Fruit fly (Drosophila melanogaster) whole organism, embryonic: ENCODE measurements around the gene mRpL39.

Experiments used
- ATbp ChIP-seq: fragments of 200-800 bp; sonication (Bioruptor generic); optimal IDR thresholded peaks from 2 replicates; lab custom pipeline; 2017; ENCODE audit warnings: missing biosample characterization, mild to moderate bottlenecking, missing genetic modification characterization, missing genetic modification reagents
- Awh ChIP-seq: fragments of 200-800 bp; sonication (Bioruptor generic); IDR thresholded peaks from 2 replicates; pipeline ENCODE4, ENCODE4 v1.3.6; 2022; ENCODE audit warnings: missing biosample characterization, missing genetic modification characterization
- CG10274 ChIP-seq: fragments of 200-800 bp; sonication (Bioruptor generic); optimal IDR thresholded peaks from 3 replicates; lab custom pipeline; 2017; ENCODE audit warnings: missing biosample characterization, mild to moderate bottlenecking, missing genetic modification characterization
- CG12071 ChIP-seq: fragments of 200-800 bp; sonication (Bioruptor generic); optimal IDR thresholded peaks from 3 replicates; lab custom pipeline; 2018; ENCODE audit warnings: missing biosample characterization, mild to moderate bottlenecking, missing genetic modification characterization
- CG12155 ChIP-seq: fragments of 200-800 bp; sonication (Bioruptor generic); optimal IDR thresholded peaks from 3 replicates; lab custom pipeline; 2016; ENCODE audit warnings: missing biosample characterization, missing genetic modification characterization
- CG16779 ChIP-seq: fragments of 200-800 bp; sonication (Bioruptor generic); IDR thresholded peaks from 2 replicates; pipeline ENCODE4 v1.3.6; 2022; ENCODE audit warnings: missing biosample characterization, missing genetic modification characterization
- CG17829 ChIP-seq: fragments of 200-800 bp; optimal IDR thresholded peaks from 2 replicates; lab custom pipeline; 2019; ENCODE audit warnings: missing biosample characterization, mild to moderate bottlenecking, missing genetic modification characterization, moderate library complexity
- CG18599 ChIP-seq: fragments of 200-800 bp; sonication (Bioruptor generic); optimal IDR thresholded peaks from 3 replicates; lab custom pipeline; 2017; ENCODE audit warnings: missing biosample characterization, missing genetic modification characterization, mild to moderate bottlenecking, moderate library complexity, missing genetic modification reagents
- CG2889 ChIP-seq: fragments of 200-800 bp; sonication (Bioruptor generic); IDR thresholded peaks from 3 replicates; pipeline ENCODE4 v1.3.6; 2022; ENCODE audit warnings: missing biosample characterization, missing genetic modification characterization
- CG32772 ChIP-seq: fragments of 200-800 bp; sonication (Bioruptor generic); IDR thresholded peaks from 2 replicates; pipeline ENCODE4 v1.3.6; 2022; ENCODE audit warnings: missing biosample characterization, missing genetic modification characterization
- CG33557 ChIP-seq: fragments of 200-800 bp; sonication (Bioruptor generic); optimal IDR thresholded peaks from 2 replicates; lab custom pipeline; 2019; ENCODE audit warnings: missing biosample characterization, mild to moderate bottlenecking, missing genetic modification characterization, moderate library complexity
- CG43689 ChIP-seq: fragments of 200-800 bp; sonication (Bioruptor generic); IDR thresholded peaks from 2 replicates; pipeline ENCODE4 v1.3.6; 2022; ENCODE audit warnings: missing biosample characterization, missing genetic modification characterization
- CG8281 ChIP-seq: fragments of 200-800 bp; sonication (Bioruptor generic); optimal IDR thresholded peaks from 2 replicates; lab custom pipeline; 2018; ENCODE audit warnings: missing biosample characterization, mild to moderate bottlenecking, missing genetic modification characterization, moderate library complexity
- CG9215 ChIP-seq: fragments of 200-800 bp; sonication (Bioruptor generic); IDR thresholded peaks from 2 replicates; pipeline ENCODE4 v1.3.6; 2022; ENCODE audit warnings: missing biosample characterization, missing genetic modification characterization
- D19B ChIP-seq: fragments of 200-800 bp; sonication (Bioruptor generic); optimal IDR thresholded peaks from 2 replicates; lab custom pipeline; 2017; ENCODE audit warnings: missing biosample characterization, mild to moderate bottlenecking, missing genetic modification characterization
- Dp ChIP-seq: fragments of 200-800 bp; sonication (Bioruptor generic); optimal IDR thresholded peaks from 2 replicates; lab custom pipeline; 2018; ENCODE audit warnings: missing biosample characterization, mild to moderate bottlenecking, missing genetic modification characterization, moderate library complexity
- Dref ChIP-seq: fragments of 200-800 bp; sonication (Bioruptor generic); IDR thresholded peaks from 2 replicates; pipeline ENCODE4 v1.3.6; 2022; ENCODE audit warnings: missing biosample characterization, missing genetic modification characterization
- Eip74EF ChIP-seq, 2 experiments: fragments of 200-800 bp in 1 of 2; fragments of >200 bp in 1 of 2; sonication (Bioruptor generic) in 1 of 2; optimal IDR thresholded peaks; 2 replicates each; lab custom pipeline; 2017 to 2019; ENCODE audit warnings: missing biosample characterization in 2 of 2, missing genetic modification characterization in 2 of 2, mild to moderate bottlenecking in 1 of 2, moderate library complexity in 1 of 2
- Fer1 ChIP-seq: fragments of 200-800 bp; sonication (Bioruptor generic); optimal IDR thresholded peaks from 2 replicates; lab custom pipeline; 2017; ENCODE audit warnings: missing biosample characterization, mild to moderate bottlenecking, missing genetic modification characterization
- HLH4C ChIP-seq: fragments of 200-800 bp; sonication (Bioruptor generic); IDR thresholded peaks from 3 replicates; pipeline ENCODE4 v1.3.6; 2022; ENCODE audit warnings: missing biosample characterization, missing genetic modification characterization; ENCODE audit not compliant: partially characterized antibody
- Lpt ChIP-seq: fragments of >200 bp; optimal IDR thresholded peaks from 2 replicates; lab custom pipeline; 2018; ENCODE audit warnings: missing biosample characterization, missing genetic modification characterization
- Mes4 ChIP-seq: fragments of 200-800 bp; sonication (Bioruptor generic); optimal IDR thresholded peaks from 2 replicates; lab custom pipeline; 2016; ENCODE audit warnings: missing biosample characterization, missing genetic modification characterization
- NC2α ChIP-seq: fragments of 200-800 bp; sonication (Bioruptor generic); optimal IDR thresholded peaks from 2 replicates; lab custom pipeline; 2016; ENCODE audit warnings: missing biosample characterization, missing genetic modification characterization
- NfI ChIP-seq: fragments of 200-800 bp; sonication (Bioruptor generic); optimal IDR thresholded peaks from 3 replicates; lab custom pipeline; 2018; ENCODE audit warnings: missing biosample characterization, mild to moderate bottlenecking, missing genetic modification characterization, moderate library complexity
- Rx ChIP-seq: fragments of 200-800 bp; sonication (Bioruptor generic); IDR thresholded peaks from 2 replicates; pipeline ENCODE4 v1.3.6; 2022; ENCODE audit warnings: missing biosample characterization, missing genetic modification characterization
- Sin3A ChIP-seq: fragments of >200 bp; optimal IDR thresholded peaks from 2 replicates; lab custom pipeline; 2018
- TFAM ChIP-seq: fragments of 200-800 bp; sonication (Bioruptor generic); optimal IDR thresholded peaks from 2 replicates; lab custom pipeline; 2017; ENCODE audit warnings: missing biosample characterization, missing genetic modification characterization, inconsistent platforms
- Trl ChIP-seq, 3 experiments: fragments of >200 bp in 2 of 3; fragments of 200-800 bp in 1 of 3; sonication (Bioruptor generic) in 1 of 3; optimal IDR thresholded peaks; 2 replicates in 1 of 3; 3 replicates in 2 of 3; lab custom pipeline; 2016 to 2017; ENCODE audit warnings: missing biosample characterization in 1 of 3, missing genetic modification characterization in 1 of 3
- al ChIP-seq: fragments of 200-800 bp; sonication (Bioruptor generic); IDR thresholded peaks from 2 replicates; pipeline ENCODE4 v1.3.6; 2022; ENCODE audit warnings: missing biosample characterization, missing genetic modification characterization
- bab2 ChIP-seq: fragments of 200-800 bp; sonication (Bioruptor generic); optimal IDR thresholded peaks from 2 replicates; lab custom pipeline; 2016; ENCODE audit warnings: missing biosample characterization, missing genetic modification characterization
- bbx ChIP-seq: fragments of 200-800 bp; sonication (Bioruptor generic); IDR thresholded peaks from 2 replicates; pipeline ENCODE4 v1.3.6; 2022; ENCODE audit warnings: missing biosample characterization, missing genetic modification characterization; ENCODE audit not compliant: partially characterized antibody
- cwo ChIP-seq: fragments of 200-800 bp; sonication (Bioruptor generic); optimal IDR thresholded peaks from 3 replicates; lab custom pipeline; 2017; ENCODE audit warnings: missing biosample characterization, missing genetic modification characterization, mild to moderate bottlenecking, moderate library complexity, missing genetic modification reagents
- emc ChIP-seq: fragments of 200-800 bp; sonication (Bioruptor generic); optimal IDR thresholded peaks from 2 replicates; lab custom pipeline; 2016; ENCODE audit warnings: missing biosample characterization, missing genetic modification characterization
- esg ChIP-seq: fragments of 200-800 bp; sonication (Bioruptor generic); conservative IDR thresholded peaks from 2 replicates; pipeline ENCODE4 v1.3.6; 2022; ENCODE audit warnings: missing biosample characterization, missing genetic modification characterization
- exex ChIP-seq: fragments of 200-800 bp; sonication (Bioruptor generic); optimal IDR thresholded peaks from 4 replicates; lab custom pipeline; 2018; ENCODE audit warnings: missing biosample characterization, mild to moderate bottlenecking, missing genetic modification characterization, moderate library complexity
- ftz-f1 ChIP-seq: fragments of 200-800 bp; sonication (Bioruptor generic); optimal IDR thresholded peaks from 2 replicates; lab custom pipeline; 2016; ENCODE audit warnings: missing biosample characterization, missing genetic modification characterization
- gsb ChIP-seq: fragments of 200-800 bp; sonication (Bioruptor generic); IDR thresholded peaks from 2 replicates; pipeline ENCODE4 v1.3.6; 2022; ENCODE audit warnings: missing biosample characterization, missing genetic modification characterization
- insv ChIP-seq, 2 experiments: fragments of 200-800 bp; sonication (Bioruptor generic); optimal IDR thresholded peaks; 3 replicates each; lab custom pipeline; 2016 to 2018; ENCODE audit warnings: missing biosample characterization in 2 of 2, missing genetic modification characterization in 2 of 2
- lola ChIP-seq, 3 experiments: fragments of >200 bp in 2 of 3; fragments of 200-800 bp in 1 of 3; sonication (Bioruptor generic) in 1 of 3; optimal IDR thresholded peaks; 2 replicates each; lab custom pipeline; 2017 to 2019; ENCODE audit warnings: missing biosample characterization in 3 of 3, missing genetic modification characterization in 3 of 3, mild to moderate bottlenecking in 1 of 3, moderate library complexity in 1 of 3
- lov ChIP-seq, 2 experiments: fragments of 200-800 bp in 1 of 2; fragments of >200 bp in 1 of 2; sonication (Bioruptor generic) in 1 of 2; IDR thresholded peaks in 1 of 2; optimal IDR thresholded peaks in 1 of 2; 2 replicates in 1 of 2; 3 replicates in 1 of 2; pipeline versions ENCODE4 v1.3.6 to Lab custom; 2017 to 2022; ENCODE audit warnings: missing biosample characterization in 1 of 2, missing genetic modification characterization in 1 of 2
- luna ChIP-seq: fragments of 200-800 bp; sonication (Bioruptor generic); optimal IDR thresholded peaks from 2 replicates; lab custom pipeline; 2016; ENCODE audit warnings: missing biosample characterization, missing genetic modification characterization
- maf-S ChIP-seq: fragments of 200-800 bp; sonication (Bioruptor generic); optimal IDR thresholded peaks from 2 replicates; lab custom pipeline; 2016; ENCODE audit warnings: missing biosample characterization, missing genetic modification characterization
- nerfin-1 ChIP-seq: fragments of 200-800 bp; sonication (Bioruptor generic); optimal IDR thresholded peaks from 3 replicates; lab custom pipeline; 2019; ENCODE audit warnings: missing biosample characterization, mild to moderate bottlenecking, missing genetic modification characterization, moderate library complexity
- pita ChIP-seq: fragments of 200-800 bp; sonication (Bioruptor generic); optimal IDR thresholded peaks from 2 replicates; lab custom pipeline; 2017; ENCODE audit warnings: missing biosample characterization, mild to moderate bottlenecking, missing genetic modification characterization
- pum ChIP-seq: fragments of 200-800 bp; sonication (Bioruptor generic); optimal IDR thresholded peaks from 2 replicates; lab custom pipeline; 2016; ENCODE audit warnings: missing biosample characterization, missing genetic modification characterization
- schlank ChIP-seq: fragments of 200-800 bp; sonication (Bioruptor generic); optimal IDR thresholded peaks from 2 replicates; lab custom pipeline; 2018; ENCODE audit warnings: missing biosample characterization, mild to moderate bottlenecking, missing genetic modification characterization
- slou ChIP-seq: fragments of 200-800 bp; sonication (Bioruptor generic); optimal IDR thresholded peaks from 3 replicates; lab custom pipeline; 2016; ENCODE audit warnings: missing biosample characterization, missing genetic modification characterization
- vfl ChIP-seq: fragments of 200-800 bp; sonication (Bioruptor generic); optimal IDR thresholded peaks from 2 replicates; lab custom pipeline; 2016; ENCODE audit warnings: missing biosample characterization, missing genetic modification characterization

Gene mRpL39

dm6 chr3L:15011638-15012335 is 12.3 kb upstream of the mRpL39 start (continued):
- TF ChIP-seq CG43689 (GFP tag; lab: Robert Waterston, UW) = peak; percentile 9; the same call in 1 of the 2 replicates
- no peak for TF ChIP-seq Mes4
- TF ChIP-seq ATbp (GFP tag; lab: Kevin White, UChicago) = peak; percentile 72
- no peak for TF ChIP-seq schlank (tag; lab: Kevin White, UChicago)
- TF ChIP-seq gsb (GFP tag; lab: Robert Waterston, UW) = peak; percentile 29; the same call in 1 of the 2 replicates
- TF ChIP-seq D19B (GFP tag; lab: Kevin White, UChicago) = peak; percentile 4
- TF ChIP-seq CG18599 (GFP tag; lab: Kevin White, UChicago) = peak; percentile 81
- TF ChIP-seq CG17829 (tag; lab: Kevin White, UChicago) = peak; percentile 88
- peak; percentile 37 for TF ChIP-seq NfI (GFP tag; lab: Kevin White, UChicago)
- peak; percentile 78 for TF ChIP-seq CG33557 (GFP tag; lab: Kevin White, UChicago)
- peak; percentile 65 for TF ChIP-seq Awh (GFP tag; lab: Robert Waterston, UW)
- TF ChIP-seq Dp (GFP tag; lab: Kevin White, UChicago) = no peak
- TF ChIP-seq HLH4C (GFP tag; lab: Robert Waterston, UW) = no peak
- peak; percentile 16 for TF ChIP-seq exex (tag; lab: Kevin White, UChicago)
- TF ChIP-seq al (GFP tag; lab: Robert Waterston, UW) = peak; percentile 38; the same call in 1 of the 2 replicates
- TF ChIP-seq emc (GFP tag; lab: Kevin White, UChicago) = no peak
- TF ChIP-seq Lpt (GFP tag; lab: Kevin White, UChicago) = no peak
- peak; percentile 64 for TF ChIP-seq CG32772 (GFP tag; lab: Robert Waterston, UW)
- no peak for TF ChIP-seq insv (GFP tag; optimal IDR thresholded peaks at IDR 0.05; lab: Kevin White, UChicago)
- TF ChIP-seq ftz-f1 (GFP tag; lab: Kevin White, UChicago) = no peak
- TF ChIP-seq pum (GFP tag; lab: Kevin White, UChicago) = peak; percentile 47
- peak; percentile 47 for TF ChIP-seq CG8281 (tag; lab: Kevin White, UChicago)
- TF ChIP-seq CG10274 (GFP tag; lab: Kevin White, UChicago) = peak; percentile 2
- no peak for TF ChIP-seq CG16779 (GFP tag; lab: Robert Waterston, UW)
- peak; percentile 63 for TF ChIP-seq CG12155 (GFP tag; lab: Kevin White, UChicago)
- TF ChIP-seq Dref (GFP tag; lab: Robert Waterston, UW) = no peak
- TF ChIP-seq slou (GFP tag; lab: Kevin White, UChicago) = peak; percentile 25
- TF ChIP-seq lola (GFP tag; optimal IDR thresholded peaks at IDR 0.05; lab: Kevin White, UChicago) = peak in 1 of 3 experiments; percentile 80
- peak; percentile 41 for TF ChIP-seq CG12071 (GFP tag; lab: Kevin White, UChicago)
- peak in 1 of 2 experiments; percentile 78 for TF ChIP-seq Eip74EF (GFP tag; optimal IDR thresholded peaks at IDR 0.05; lab: Kevin White, UChicago)
- peak; percentile 28; the same call in 1 of the 2 replicates for TF ChIP-seq CG9215 (GFP tag; lab: Robert Waterston, UW)
- TF ChIP-seq vfl (GFP tag; lab: Kevin White, UChicago) = peak; percentile 9
- TF ChIP-seq maf-S (GFP tag; lab: Kevin White, UChicago) = peak; percentile 23
- TF ChIP-seq CG2889 (GFP tag; lab: Robert Waterston, UW) = peak; percentile 24; the same call in 1 of the 3 replicates
- no peak for TF ChIP-seq pita (GFP tag; lab: Kevin White, UChicago)
- TF ChIP-seq bbx (GFP tag; lab: Robert Waterston, UW) = no peak
- no peak for TF ChIP-seq NC2α (GFP tag; lab: Kevin White, UChicago)
- TF ChIP-seq Trl (optimal IDR thresholded peaks at IDR 0.05; lab: Kevin White, UChicago) = no peak
- TF ChIP-seq Trl (GFP tag; optimal IDR thresholded peaks at IDR 0.05; lab: Kevin White, UChicago) = peak; percentile 3
- peak; percentile 66 for TF ChIP-seq esg
- TF ChIP-seq Rx (GFP tag; lab: Robert Waterston, UW) = 0 out of 2 replicates have a peak, but pooled peaks have one; percentile 11
- TF ChIP-seq cwo (GFP tag; lab: Kevin White, UChicago) = peak; percentile 67
- no peak for TF ChIP-seq luna
- peak; percentile 74 for TF ChIP-seq Fer1 (GFP tag; lab: Kevin White, UChicago)
- TF ChIP-seq nerfin-1 (tag; lab: Kevin White, UChicago) = peak; percentile 74
- TF ChIP-seq TFAM (GFP tag; lab: Kevin White, UChicago) = no peak
- peak; percentile 55 for TF ChIP-seq bab2 (GFP tag; lab: Kevin White, UChicago)
- no peak for TF ChIP-seq lov (optimal IDR thresholded peaks at IDR 0.05; lab: Kevin White, UChicago)
- TF ChIP-seq lov (GFP tag; IDR thresholded peaks at IDR 0.05; lab: Robert Waterston, UW) = peak; percentile 53; the same call in 1 of the 3 replicates
- TF ChIP-seq Sin3A (lab: Kevin White, UChicago) = no peak
